Worm (Caenorhabditis elegans) whole organism, young adult: Measurements from ENCODE around the gene T08B1.1.

ENCODE experiments used
- ama-1 ChIP-seq, 3 experiments: fragments of 150-350 bp in 1 of 3; sonication (generic microtip) in 2 of 3; optimal IDR thresholded peaks; 2 replicates each; lab custom pipeline; 2014 to 2018; ENCODE audit warnings: missing biosample characterization in 2 of 3, missing genetic modification characterization in 2 of 3, missing genetic modification reagents in 2 of 3
- nhr-90 ChIP-seq: sonication (generic microtip); optimal IDR thresholded peaks from 2 replicates; lab custom pipeline; 2016; ENCODE audit warnings: missing genotype, mild to moderate bottlenecking, missing genetic modification characterization, missing compliant biosample characterization
- rpc-1 ChIP-seq, 2 experiments: fragments of 150-350 bp in 1 of 2; sonication (generic microtip) in 1 of 2; optimal IDR thresholded peaks; 2 replicates each; lab custom pipeline; 2014 to 2018; ENCODE audit warnings: missing biosample characterization in 1 of 2, missing genetic modification characterization in 1 of 2, missing genetic modification reagents in 1 of 2, missing genotype in 1 of 2
- unc-130 ChIP-seq: sonication (generic microtip); optimal IDR thresholded peaks from 2 replicates; lab custom pipeline; 2016; ENCODE audit warnings: missing genetic modification reagents, missing genetic modification characterization, missing compliant biosample characterization
- unc-62 ChIP-seq: fragments of 150-350 bp; optimal IDR thresholded peaks from 2 replicates; lab custom pipeline; 2014; ENCODE audit warnings: missing biosample characterization, missing genetic modification reagents, missing genetic modification characterization

- TF ChIP-seq rpc-1 (optimal IDR thresholded peaks at IDR 0.05; lab: Kevin White, UChicago) = no peak
- TF ChIP-seq rpc-1 (tag; optimal IDR thresholded peaks at IDR 0.05; lab: Kevin White, UChicago) = no peak
- TF ChIP-seq ama-1 (optimal IDR thresholded peaks at IDR 0.05; lab: Kevin White, UChicago) = no peak
- TF ChIP-seq ama-1 (GFP tag; optimal IDR thresholded peaks at IDR 0.05; lab: Kevin White, UChicago) = no peak
- TF ChIP-seq unc-130 (GFP tag; lab: Kevin White, UChicago) = no peak
- no peak for TF ChIP-seq unc-62
- no peak for TF ChIP-seq nhr-90
Measured at ce11 chrV:1989220-1989619, 2.4 kb upstream of the T08B1.1 start.
